Worm (Caenorhabditis elegans): ENCODE data around the gene Y97E10AR.1.

Y97E10AR.1 gene

DNA sequence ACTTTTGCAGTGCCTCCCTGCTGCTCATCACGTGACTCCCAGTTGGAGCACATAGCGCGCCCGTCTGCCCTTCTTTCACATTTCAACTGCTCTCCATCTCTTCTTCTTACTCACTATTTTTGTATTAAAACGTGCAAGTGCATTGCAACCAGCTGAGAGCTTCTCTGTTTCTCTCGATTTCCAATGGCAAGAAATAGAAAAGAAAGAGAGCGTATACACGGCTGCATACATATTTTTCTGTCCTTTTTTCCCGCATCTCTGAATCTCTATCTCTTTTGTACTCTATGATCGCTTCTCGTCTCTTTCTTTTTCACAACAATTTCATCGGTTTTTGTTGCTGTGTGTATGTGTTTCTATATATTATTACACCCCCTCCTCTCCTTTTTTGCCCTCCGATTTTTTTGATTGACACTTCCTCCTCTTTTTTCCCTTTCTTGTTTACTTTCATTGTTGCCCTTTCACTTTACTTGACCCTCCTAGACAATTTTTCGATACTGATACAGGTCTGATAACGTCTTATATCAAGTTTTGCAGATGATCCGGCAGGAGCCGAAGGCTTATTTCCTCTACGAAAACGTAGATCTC is at the start of gene Y97E10AR.1 (continued):
- no peak for TF ChIP-seq odd-2 (tag; optimal IDR thresholded peaks at IDR 0.05)
- TF ChIP-seq ceh-9 (tag; optimal IDR thresholded peaks at IDR 0.05), result no peak
- peak; percentile 86 for TF ChIP-seq unc-42 (tag; optimal IDR thresholded peaks at IDR 0.05)
- TF ChIP-seq nhr-11 (tag; optimal IDR thresholded peaks at IDR 0.05), result no peak
- TF ChIP-seq ceh-31 (tag; optimal IDR thresholded peaks at IDR 0.05), result peak; percentile 89
- no peak for TF ChIP-seq ttx-3 (tag; optimal IDR thresholded peaks at IDR 0.05)
- no peak for TF ChIP-seq pat-9 (tag; optimal IDR thresholded peaks at IDR 0.05)
- TF ChIP-seq ahr-1 (tag; optimal IDR thresholded peaks at IDR 0.05), result no peak
- TF ChIP-seq unc-55 (GFP tag; optimal IDR thresholded peaks at IDR 0.05), result peak; percentile 67
- TF ChIP-seq elt-2 (tag; optimal IDR thresholded peaks at IDR 0.05), result peak; percentile 40
- TF ChIP-seq K09A11.1 (tag; optimal IDR thresholded peaks at IDR 0.05; ENCODE audit: insufficient read depth), result peak; percentile 39
- peak; percentile 77 for TF ChIP-seq hlh-8 (tag; optimal IDR thresholded peaks at IDR 0.05)
- TF ChIP-seq lim-6 (tag; optimal IDR thresholded peaks at IDR 0.05), result no peak
- TF ChIP-seq hlh-15 (tag; optimal IDR thresholded peaks at IDR 0.05), result no peak
- TF ChIP-seq fkh-6 (tag; optimal IDR thresholded peaks at IDR 0.05), result peak; percentile 62
- TF ChIP-seq T23F11.4 (GFP tag; optimal IDR thresholded peaks at IDR 0.05), result no peak
- no peak for TF ChIP-seq pha-2 (tag; optimal IDR thresholded peaks at IDR 0.05)

DNA sequence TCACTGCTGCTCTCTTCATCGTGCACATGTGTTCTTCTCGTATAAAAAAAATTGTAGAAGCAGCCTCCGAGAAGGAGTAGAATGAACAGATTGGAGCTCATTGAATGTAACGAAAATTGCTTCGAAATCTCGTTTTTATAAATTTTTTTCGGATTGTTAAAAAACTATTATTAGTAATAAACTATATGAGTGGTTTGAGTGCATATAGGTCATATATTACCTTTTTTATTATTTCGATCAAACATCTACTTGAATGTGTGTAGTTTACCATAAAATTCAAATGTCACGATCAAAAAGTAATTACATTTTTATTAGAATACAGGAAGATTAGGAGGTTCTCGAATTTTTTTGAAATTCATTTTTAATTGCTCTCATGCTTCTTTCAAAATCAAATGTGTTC is 48.4 kb upstream of the Y97E10AR.1 start, which contains the start of gene clec-216:
clec-216 (minus strand) TSS at position 101 of the 400 bp plus-strand sequence.
- TF ChIP-seq hlh-13 (GFP tag; optimal IDR thresholded peaks at IDR 0.05) (no peak), ceh-2 (tag; optimal IDR thresholded peaks at IDR 0.05) (no peak), tbx-2 (tag; optimal IDR thresholded peaks at IDR 0.05) (no peak), zip-5 (tag; optimal IDR thresholded peaks at IDR 0.05) (no peak), ceh-45 (GFP tag; IDR thresholded peaks at IDR 0.05) (no peak), dmd-4 (tag; optimal IDR thresholded peaks at IDR 0.05; ENCODE audit: borderline replicate concordance) (no peak), pros-1 (tag; optimal IDR thresholded peaks at IDR 0.05) (no peak)

DNA sequence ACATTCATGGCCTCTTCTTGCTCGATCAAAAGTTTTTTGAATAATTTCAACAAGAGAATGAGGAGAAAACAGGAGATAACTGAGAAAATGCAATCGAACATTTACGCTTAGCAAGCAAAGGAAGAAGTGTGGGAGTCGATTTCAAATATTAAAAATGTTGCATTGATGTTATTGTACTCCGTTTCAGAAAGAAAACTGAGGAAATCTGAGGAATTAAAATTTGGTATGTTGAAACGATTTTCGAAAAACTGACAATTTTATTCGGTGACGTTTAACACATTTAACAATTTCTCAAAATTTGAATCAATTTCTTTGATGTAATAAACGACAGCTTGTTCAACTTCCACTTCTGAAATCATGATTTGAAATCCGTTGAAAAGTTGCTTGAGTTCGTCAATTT is 46.7 kb upstream of the Y97E10AR.1 start, which contains the start of gene F26D11.13:
F26D11.13 (minus strand) TSS at position 101 of the 400 bp plus-strand sequence.
- TF ChIP-seq C08G9.2 (tag; optimal IDR thresholded peaks at IDR 0.05) (no peak), mec-3 (tag; optimal IDR thresholded peaks at IDR 0.05; ENCODE audit: borderline replicate concordance) (no peak), ceh-48 (tag; optimal IDR thresholded peaks at IDR 0.05) (no peak), nhr-232 (tag; optimal IDR thresholded peaks at IDR 0.05) (no peak), nfya-1 (tag; optimal IDR thresholded peaks at IDR 0.05) (no peak), unc-55 (GFP tag; optimal IDR thresholded peaks at IDR 0.05) (no peak), sox-2 (GFP tag; IDR thresholded peaks at IDR 0.05) (no peak), npax-4 (tag; optimal IDR thresholded peaks at IDR 0.05) (no peak), sdc-2 (tag; optimal IDR thresholded peaks at IDR 0.05) (no peak), unc-3 (GFP tag; conservative IDR thresholded peaks at IDR 0.05) (no peak), unc-3 (tag; optimal IDR thresholded peaks at IDR 0.05) (no peak), pat-9 (tag; optimal IDR thresholded peaks at IDR 0.05) (no peak), ceh-19 (GFP tag; optimal IDR thresholded peaks at IDR 0.05) (no peak), ceh-45 (GFP tag; IDR thresholded peaks at IDR 0.05) (no peak), pha-2 (tag; optimal IDR thresholded peaks at IDR 0.05) (no peak)

ce11 chrV:7955168-7955567 is 46.1 kb upstream of the Y97E10AR.1 start, which contains the start of gene F26D11.12:
TSS of gene F26D11.12 (minus strand) at chrV:7955312.
- TF ChIP-seq ceh-18 (tag; optimal IDR thresholded peaks at IDR 0.05) (no peak), pros-1 (tag; optimal IDR thresholded peaks at IDR 0.05) (no peak), ama-1 (optimal IDR thresholded peaks at IDR 0.05) (no peak), C08G9.2 (tag; optimal IDR thresholded peaks at IDR 0.05) (no peak), unc-3 (GFP tag; conservative IDR thresholded peaks at IDR 0.05) (no peak), unc-3 (tag; optimal IDR thresholded peaks at IDR 0.05) (no peak), pax-1 (tag; optimal IDR thresholded peaks at IDR 0.05) (no peak), pat-9 (tag; optimal IDR thresholded peaks at IDR 0.05) (no peak), ets-4 (tag; optimal IDR thresholded peaks at IDR 0.05) (no peak), ceh-14 (tag; optimal IDR thresholded peaks at IDR 0.05) (no peak), pha-4 (tag; optimal IDR thresholded peaks at IDR 0.05) (no peak), fkh-6 (tag; optimal IDR thresholded peaks at IDR 0.05) (no peak), ceh-24 (tag; optimal IDR thresholded peaks at IDR 0.05) (no peak), madf-2 (tag; optimal IDR thresholded peaks at IDR 0.05) (no peak), hlh-8 (tag; optimal IDR thresholded peaks at IDR 0.05) (no peak), sox-4 (tag; optimal IDR thresholded peaks at IDR 0.05) (no peak), rnt-1 (tag; optimal IDR thresholded peaks at IDR 0.05) (no peak), pag-3 (tag; optimal IDR thresholded peaks at IDR 0.05; ENCODE audit: borderline replicate concordance) (no peak), sox-2 (GFP tag; IDR thresholded peaks at IDR 0.05) (no peak), hlh-6 (tag; optimal IDR thresholded peaks at IDR 0.05) (no peak), unc-55 (GFP tag; optimal IDR thresholded peaks at IDR 0.05) (no peak)
